Worm (Caenorhabditis elegans) whole organism, L1 larva: ENCODE results near the gene spp-13.

Source experiments
- F16B12.6 ChIP-seq: fragments of 150-350 bp; optimal IDR thresholded peaks from 2 replicates; lab custom pipeline; 2014; ENCODE audit warnings: missing biosample characterization, missing genetic modification characterization
- Y116A8C.19 ChIP-seq: sonication (generic microtip); optimal IDR thresholded peaks from 2 replicates; lab custom pipeline; 2016; ENCODE audit warnings: missing compliant biosample characterization, missing genetic modification characterization, borderline replicate concordance
- aha-1 ChIP-seq: fragments of 150-350 bp; optimal IDR thresholded peaks from 2 replicates; lab custom pipeline; 2014; ENCODE audit warnings: missing biosample characterization, missing genetic modification characterization
- blmp-1 ChIP-seq: fragments of 150-350 bp; optimal IDR thresholded peaks from 2 replicates; lab custom pipeline; 2014; ENCODE audit warnings: missing biosample characterization, missing genetic modification characterization
- ceh-63 ChIP-seq: fragments of 200-800 bp; sonication (Bioruptor generic); optimal IDR thresholded peaks from 2 replicates; lab custom pipeline; 2018; ENCODE audit warnings: mild to moderate bottlenecking, missing genetic modification characterization, missing compliant biosample characterization
- ceh-82 ChIP-seq, 3 experiments: fragments of 150-350 bp in 1 of 3; sonication (generic microtip) in 2 of 3; optimal IDR thresholded peaks; 2 replicates each; lab custom pipeline; 2014 to 2017; ENCODE audit warnings: missing biosample characterization in 3 of 3, missing genetic modification characterization in 3 of 3
- ceh-88 ChIP-seq: fragments of 200-800 bp; sonication (Bioruptor generic); IDR thresholded peaks from 2 replicates; pipeline ENCODE4 v1.3.6; 2022; ENCODE audit warnings: missing genetic modification characterization, missing compliant biosample characterization
- ceh-90 ChIP-seq: sonication (generic microtip); optimal IDR thresholded peaks from 2 replicates; lab custom pipeline; 2016; ENCODE audit warnings: missing genetic modification characterization, missing compliant biosample characterization
- dsc-1 ChIP-seq: sonication (generic microtip); optimal IDR thresholded peaks from 2 replicates; lab custom pipeline; 2016; ENCODE audit warnings: mild to moderate bottlenecking, missing genetic modification characterization, missing compliant biosample characterization
- efl-3 ChIP-seq: fragments of 200-800 bp; sonication (Bioruptor generic); optimal IDR thresholded peaks from 2 replicates; lab custom pipeline; 2018; ENCODE audit warnings: mild to moderate bottlenecking, missing genetic modification characterization, missing compliant biosample characterization
- egl-27 ChIP-seq, 2 experiments: fragments of 150-350 bp in 1 of 2; sonication (generic microtip); optimal IDR thresholded peaks; 3 replicates each; lab custom pipeline; 2017 to 2018; ENCODE audit warnings: missing biosample characterization in 2 of 2, missing genetic modification characterization in 2 of 2, missing genetic modification reagents in 2 of 2
- elt-3 ChIP-seq, 6 experiments: fragments of 150-350 bp in 1 of 6; sonication (generic microtip); optimal IDR thresholded peaks; 2 replicates each; lab custom pipeline; 2017 to 2018; ENCODE audit warnings: missing biosample characterization in 6 of 6, missing genetic modification characterization in 6 of 6, inconsistent platforms in 1 of 6
- ets-5 ChIP-seq: fragments of 200-800 bp; sonication (Bioruptor generic); IDR thresholded peaks from 2 replicates; pipeline ENCODE4 v1.3.6; 2022; ENCODE audit warnings: missing genetic modification characterization, missing compliant biosample characterization
- fkh-10 ChIP-seq: sonication (generic microtip); optimal IDR thresholded peaks from 2 replicates; lab custom pipeline; 2017; ENCODE audit warnings: missing biosample characterization, missing genetic modification reagents, missing genetic modification characterization
- fkh-4 ChIP-seq: sonication (generic microtip); optimal IDR thresholded peaks from 2 replicates; lab custom pipeline; 2016; ENCODE audit warnings: missing compliant biosample characterization, missing genetic modification characterization, borderline replicate concordance
- fkh-8 ChIP-seq: sonication (generic microtip); optimal IDR thresholded peaks from 2 replicates; lab custom pipeline; 2016; ENCODE audit warnings: mild to moderate bottlenecking, missing genetic modification characterization, missing compliant biosample characterization
- grh-1 ChIP-seq: fragments of 200-800 bp; sonication (Bioruptor generic); IDR thresholded peaks from 2 replicates; pipeline ENCODE4 v1.3.6; 2022; ENCODE audit warnings: missing genetic modification reagents, missing genetic modification characterization, missing compliant biosample characterization
- hlh-17 ChIP-seq: fragments of 200-800 bp; sonication (Bioruptor generic); optimal IDR thresholded peaks from 2 replicates; lab custom pipeline; 2018; ENCODE audit warnings: missing genetic modification characterization, mild to moderate bottlenecking, missing compliant biosample characterization, moderate library complexity, borderline replicate concordance
- hlh-4 ChIP-seq: sonication (generic microtip); optimal IDR thresholded peaks from 2 replicates; lab custom pipeline; 2016; ENCODE audit warnings: mild to moderate bottlenecking, missing genetic modification characterization, missing compliant biosample characterization
- hpl-2 ChIP-seq: fragments of 150-350 bp; optimal IDR thresholded peaks from 2 replicates; lab custom pipeline; 2014; ENCODE audit warnings: missing biosample characterization, missing genetic modification reagents, missing genetic modification characterization
- isw-1 ChIP-seq: fragments of 200-800 bp; sonication (Bioruptor generic); IDR thresholded peaks from 2 replicates; pipeline ENCODE4 v1.3.6; 2022; ENCODE audit warnings: missing genetic modification characterization, missing compliant biosample characterization
- lin-14 ChIP-seq: fragments of 200-800 bp; sonication (Bioruptor generic); optimal IDR thresholded peaks from 2 replicates; lab custom pipeline; 2018; ENCODE audit warnings: mild to moderate bottlenecking, missing genetic modification characterization, moderate library complexity, missing compliant biosample characterization
- lin-15B ChIP-seq: fragments of 150-350 bp; sonication (generic microtip); optimal IDR thresholded peaks from 3 replicates; lab custom pipeline; 2014; ENCODE audit warnings: missing biosample characterization, missing genetic modification characterization
- lir-3 ChIP-seq: sonication (generic microtip); optimal IDR thresholded peaks from 2 replicates; lab custom pipeline; 2016; ENCODE audit warnings: mild to moderate bottlenecking, missing genetic modification characterization, moderate library complexity, missing compliant biosample characterization; ENCODE audit not compliant: poor library complexity
- lsy-2 ChIP-seq, 2 experiments: fragments of 150-350 bp; optimal IDR thresholded peaks; 2 replicates each; lab custom pipeline; 2014; ENCODE audit warnings: missing biosample characterization in 2 of 2, missing genetic modification characterization in 2 of 2
- mdl-1 ChIP-seq, 2 experiments: fragments of 150-350 bp; optimal IDR thresholded peaks; 2 replicates each; lab custom pipeline; 2014 to 2017; ENCODE audit warnings: missing biosample characterization in 2 of 2, missing genetic modification characterization in 2 of 2, inconsistent platforms in 1 of 2
- nhr-11 ChIP-seq: fragments of 150-350 bp; optimal IDR thresholded peaks from 2 replicates; lab custom pipeline; 2014; ENCODE audit warnings: missing biosample characterization, missing genetic modification characterization
- nhr-12 ChIP-seq: sonication (generic microtip); optimal IDR thresholded peaks from 2 replicates; lab custom pipeline; 2017; ENCODE audit warnings: missing biosample characterization, missing genetic modification characterization
- nhr-20 ChIP-seq: sonication (generic microtip); optimal IDR thresholded peaks from 2 replicates; lab custom pipeline; 2016; ENCODE audit warnings: mild to moderate bottlenecking, missing genetic modification characterization, missing compliant biosample characterization
- nhr-28 ChIP-seq: fragments of 150-350 bp; optimal IDR thresholded peaks from 2 replicates; lab custom pipeline; 2014; ENCODE audit warnings: missing biosample characterization, missing genetic modification characterization
- nhr-47 ChIP-seq: sonication (generic microtip); optimal IDR thresholded peaks from 2 replicates; lab custom pipeline; 2016; ENCODE audit warnings: mild to moderate bottlenecking, missing genetic modification characterization, moderate library complexity, missing compliant biosample characterization
- nhr-71 ChIP-seq: sonication (generic microtip); optimal IDR thresholded peaks from 2 replicates; lab custom pipeline; 2016; ENCODE audit warnings: mild to moderate bottlenecking, missing genetic modification characterization, moderate library complexity, missing compliant biosample characterization
- nhr-76 ChIP-seq: sonication (generic microtip); optimal IDR thresholded peaks from 2 replicates; lab custom pipeline; 2017; ENCODE audit warnings: missing biosample characterization, missing genetic modification characterization
- nhr-84 ChIP-seq: sonication (generic microtip); optimal IDR thresholded peaks from 2 replicates; lab custom pipeline; 2017; ENCODE audit warnings: missing biosample characterization, missing genetic modification characterization
- pqm-1 ChIP-seq: sonication (generic microtip); optimal IDR thresholded peaks from 3 replicates; lab custom pipeline; 2017; ENCODE audit warnings: missing biosample characterization, missing genetic modification characterization
- snpc-4 ChIP-seq: fragments of 150-350 bp; optimal IDR thresholded peaks from 2 replicates; lab custom pipeline; 2014; ENCODE audit warnings: missing biosample characterization, missing genetic modification characterization
- tlp-1 ChIP-seq: fragments of 150-350 bp; optimal IDR thresholded peaks from 2 replicates; lab custom pipeline; 2014; ENCODE audit warnings: missing biosample characterization, missing genetic modification characterization
- unc-130 ChIP-seq: fragments of 150-350 bp; optimal IDR thresholded peaks from 2 replicates; lab custom pipeline; 2017; ENCODE audit warnings: missing biosample characterization, missing genetic modification characterization, inconsistent platforms
- unc-98 ChIP-seq: fragments of 200-800 bp; sonication (Bioruptor generic); IDR thresholded peaks from 2 replicates; pipeline ENCODE4 v1.3.6; 2022; ENCODE audit warnings: missing genetic modification characterization, missing compliant biosample characterization
- vab-15 ChIP-seq: sonication (generic microtip); optimal IDR thresholded peaks from 2 replicates; lab custom pipeline; 2017; ENCODE audit warnings: missing genotype, mild to moderate bottlenecking, missing genetic modification characterization, missing compliant biosample characterization
- ztf-11 ChIP-seq, 2 experiments: sonication (generic microtip); optimal IDR thresholded peaks; 2 replicates each; lab custom pipeline; 2016 to 2017; ENCODE audit warnings: missing genetic modification characterization in 2 of 2, missing biosample characterization in 1 of 2, missing compliant biosample characterization in 1 of 2

Gene spp-13

DNA sequence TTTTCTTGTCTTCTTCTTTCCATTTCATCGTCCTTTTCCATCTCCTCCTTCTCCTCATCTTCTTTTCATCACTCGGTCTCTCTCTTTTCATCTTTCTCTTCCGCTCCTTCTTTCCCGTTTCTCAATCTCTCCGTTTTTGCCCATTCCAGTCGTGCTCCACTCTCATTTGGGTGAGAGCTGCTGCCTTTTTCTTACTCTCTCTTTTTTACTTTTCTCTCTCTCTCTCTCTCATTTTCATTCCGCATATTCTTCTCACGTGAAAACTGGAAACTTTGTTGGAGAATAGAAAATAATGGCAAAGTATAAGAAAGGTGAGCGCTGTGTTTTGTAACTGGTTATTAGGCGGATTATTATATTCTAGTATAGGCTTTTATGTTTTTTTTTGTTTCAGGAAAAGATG lies 40.0 kb downstream of the spp-13 start, which contains the start of gene tbc-18 (continued):
- TF ChIP-seq egl-27 (tag; optimal IDR thresholded peaks at IDR 0.05; lab: Kevin White, UChicago) (no peak), grh-1 (GFP tag; lab: Robert Waterston, UW) (no peak), ceh-88 (GFP tag; lab: Robert Waterston, UW) (no peak), nhr-28 (no peak), hlh-4 (tag; lab: Kevin White, UChicago) (no peak), fkh-8 (tag; lab: Kevin White, UChicago) (peak; percentile 87), blmp-1 (tag; lab: Kevin White, UChicago) (no peak), unc-98 (GFP tag; lab: Robert Waterston, UW) (no peak), isw-1 (GFP tag; lab: Robert Waterston, UW) (peak; percentile 18; the same call in 1 of the 2 replicates), dsc-1 (tag; lab: Kevin White, UChicago) (peak; percentile 62), elt-3 (tag; optimal IDR thresholded peaks at IDR 0.05; lab: Kevin White, UChicago) (no peak), lin-14 (GFP tag; lab: Kevin White, UChicago) (peak; percentile 91), hlh-17 (GFP tag; lab: Kevin White, UChicago) (no peak), fkh-10 (GFP tag; lab: Kevin White, UChicago) (peak; percentile 54), pqm-1 (tag; lab: Kevin White, UChicago) (no peak), lir-3 (tag; lab: Kevin White, UChicago) (no peak), F16B12.6 (no peak), hpl-2 (GFP tag; lab: Kevin White, UChicago) (no peak), ceh-90 (tag; lab: Kevin White, UChicago) (no peak), ztf-11 (tag; optimal IDR thresholded peaks at IDR 0.05; lab: Kevin White, UChicago) (no peak), lin-15B (tag; lab: Kevin White, UChicago) (no peak), nhr-71 (tag; lab: Kevin White, UChicago) (peak; percentile 66), mdl-1 (tag; optimal IDR thresholded peaks at IDR 0.05; lab: Kevin White, UChicago) (no peak), unc-130 (tag; lab: Kevin White, UChicago) (no peak), ceh-63 (GFP tag; lab: Kevin White, UChicago) (no peak), aha-1 (no peak), ceh-82 (tag; optimal IDR thresholded peaks at IDR 0.05; lab: Kevin White, UChicago) (peak in 1 of 3 experiments; percentile 64), nhr-84 (no peak), nhr-11 (tag; lab: Kevin White, UChicago) (no peak), nhr-20 (tag; lab: Kevin White, UChicago) (peak; percentile 20), efl-3 (GFP tag; lab: Kevin White, UChicago) (no peak), lsy-2 (tag; optimal IDR thresholded peaks at IDR 0.05; lab: Kevin White, UChicago) (peak in 1 of 2 experiments; percentile 46), nhr-76 (tag; lab: Kevin White, UChicago) (no peak), ets-5 (GFP tag; lab: Robert Waterston, UW) (no peak), tlp-1 (tag; lab: Kevin White, UChicago) (no peak), nhr-12 (tag; lab: Kevin White, UChicago) (no peak)

DNA sequence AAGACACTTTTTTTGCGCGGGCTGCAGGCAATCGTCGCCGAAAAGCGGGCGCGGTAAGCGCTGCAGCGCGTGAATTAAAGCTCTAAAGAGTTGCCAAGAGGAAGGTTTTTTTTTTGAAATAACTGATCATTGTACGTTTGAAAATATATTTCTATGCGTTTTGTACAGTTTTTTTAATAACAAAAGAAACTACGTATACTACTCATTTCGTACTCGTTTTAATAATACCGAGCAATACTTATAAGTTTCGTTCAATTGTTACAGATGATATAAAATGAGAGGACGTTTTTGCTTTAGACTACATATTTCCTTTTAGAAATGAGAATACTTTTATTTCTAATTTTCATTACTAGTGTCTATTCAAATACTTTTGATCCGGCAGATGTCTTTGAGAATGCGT lies 46.4 kb downstream of the spp-13 start, which contains the start of gene nep-15:
Gene nep-15, plus strand, starts transcription at position 301 of the 400 bp plus-strand sequence.
- TF ChIP-seq lin-15B (tag; lab: Kevin White, UChicago): no peak
- TF ChIP-seq nhr-71 (tag; lab: Kevin White, UChicago): no peak
- TF ChIP-seq fkh-4 (tag; lab: Kevin White, UChicago): no peak
- no peak for TF ChIP-seq aha-1
- TF ChIP-seq nhr-47: no peak
- TF ChIP-seq Y116A8C.19 (tag; lab: Kevin White, UChicago): no peak
- TF ChIP-seq nhr-76 (tag; lab: Kevin White, UChicago): no peak
- no peak for TF ChIP-seq unc-130 (tag; lab: Kevin White, UChicago)
- no peak for TF ChIP-seq snpc-4 (tag; lab: Kevin White, UChicago)
- no peak for TF ChIP-seq vab-15 (tag; lab: Kevin White, UChicago)
- no peak for TF ChIP-seq elt-3 (tag; optimal IDR thresholded peaks at IDR 0.05; lab: Kevin White, UChicago)
